Fruit fly (Drosophila melanogaster): ENCODE measurements around the gene Osi3.

- TF ChIP-seq CG9948 (tag; optimal IDR thresholded peaks at IDR 0.05), result no peak
- no peak for TF ChIP-seq Snoo (tag; optimal IDR thresholded peaks at IDR 0.05)
Observed at dm6 chr3R:6211041-6211377, 4.6 kb upstream of the Osi3 start.
